Fruit fly (Drosophila melanogaster): ENCODE data around the gene CG16985.

dm6 chr3L:2578315-2578714 is 20.8 kb upstream of the CG16985 start:
- TF ChIP-seq gl (tag; optimal IDR thresholded peaks at IDR 0.05) (no peak), Ets98B (GFP tag; IDR thresholded peaks at IDR 0.05) (no peak), CG9948 (tag; optimal IDR thresholded peaks at IDR 0.05) (no peak), CG17806 (tag; optimal IDR thresholded peaks at IDR 0.05) (no peak), CG13204 (GFP tag; optimal IDR thresholded peaks at IDR 0.05) (no peak), CG34367 (tag; optimal IDR thresholded peaks at IDR 0.05) (no peak), rn (GFP tag; IDR thresholded peaks at IDR 0.05) (no peak), CG10348 (GFP tag; IDR thresholded peaks at IDR 0.05) (no peak), EcR (GFP tag; optimal IDR thresholded peaks at IDR 0.05) (no peak), CG15710 (tag; optimal IDR thresholded peaks at IDR 0.05) (no peak), CG8301 (tag; optimal IDR thresholded peaks at IDR 0.05) (no peak), CG32121 (GFP tag; IDR thresholded peaks at IDR 0.05) (no peak)

Measured in whole organism, pupa.